Fruit fly (Drosophila melanogaster) whole organism, prepupa: ENCODE data around the gene CG15296.

Experiments
- Blimp-1 ChIP-seq: fragments of 200-800 bp; sonication (Bioruptor generic); optimal IDR thresholded peaks from 3 replicates; lab custom pipeline; 2017; ENCODE audit warnings: missing biosample characterization, missing genetic modification characterization, mild to moderate bottlenecking, moderate library complexity, missing genetic modification reagents
- CG10669 ChIP-seq: fragments of 200-800 bp; sonication (Bioruptor generic); optimal IDR thresholded peaks from 3 replicates; lab custom pipeline; 2018; ENCODE audit warnings: missing biosample characterization, mild to moderate bottlenecking, missing genetic modification characterization, moderate library complexity
- CG11294 ChIP-seq: fragments of 200-800 bp; sonication (Bioruptor generic); IDR thresholded peaks from 2 replicates; pipeline ENCODE4 v1.3.6; 2022; ENCODE audit warnings: missing biosample characterization, missing genetic modification characterization
- CG11762 ChIP-seq: fragments of 200-800 bp; sonication (Bioruptor generic); optimal IDR thresholded peaks from 3 replicates; lab custom pipeline; 2016; ENCODE audit warnings: missing biosample characterization, missing genetic modification characterization; ENCODE audit not compliant: insufficient read depth
- CG1621 ChIP-seq: fragments of 200-800 bp; sonication (Bioruptor generic); optimal IDR thresholded peaks from 3 replicates; lab custom pipeline; 2018; ENCODE audit warnings: missing biosample characterization, mild to moderate bottlenecking, missing genetic modification characterization
- CG16779 ChIP-seq: fragments of 200-800 bp; sonication (Bioruptor generic); optimal IDR thresholded peaks from 3 replicates; lab custom pipeline; 2017; ENCODE audit warnings: missing biosample characterization, mild to moderate bottlenecking, missing genetic modification characterization
- CG3032 ChIP-seq: fragments of 200-800 bp; optimal IDR thresholded peaks from 2 replicates; lab custom pipeline; 2019; ENCODE audit warnings: missing biosample characterization, mild to moderate bottlenecking, missing genetic modification characterization, moderate library complexity
- CG31627 ChIP-seq: fragments of 200-800 bp; sonication (Bioruptor generic); optimal IDR thresholded peaks from 3 replicates; lab custom pipeline; 2016; ENCODE audit warnings: missing biosample characterization, missing genetic modification characterization
- CG32006 ChIP-seq: fragments of 200-800 bp; sonication (Bioruptor generic); optimal IDR thresholded peaks from 3 replicates; lab custom pipeline; 2017; ENCODE audit warnings: missing biosample characterization, mild to moderate bottlenecking, missing genetic modification characterization
- CG34406 ChIP-seq: fragments of 200-800 bp; sonication (Bioruptor generic); optimal IDR thresholded peaks from 3 replicates; lab custom pipeline; 2016; ENCODE audit warnings: missing biosample characterization, missing genetic modification characterization
- CG6163 ChIP-seq: fragments of 200-800 bp; sonication (Bioruptor generic); IDR thresholded peaks from 3 replicates; pipeline ENCODE4 v1.3.6; 2022; ENCODE audit warnings: missing biosample characterization, missing genetic modification characterization
- CG6276 ChIP-seq: fragments of 200-800 bp; sonication (Bioruptor generic); optimal IDR thresholded peaks from 2 replicates; lab custom pipeline; 2017; ENCODE audit warnings: missing biosample characterization, mild to moderate bottlenecking, missing genetic modification characterization
- CG6792 ChIP-seq: fragments of 200-800 bp; sonication (Bioruptor generic); optimal IDR thresholded peaks from 3 replicates; lab custom pipeline; 2016; ENCODE audit warnings: missing biosample characterization, missing genetic modification characterization
- CG6854 ChIP-seq: fragments of 200-800 bp; sonication (Bioruptor generic); optimal IDR thresholded peaks from 2 replicates; lab custom pipeline; 2017; ENCODE audit warnings: missing biosample characterization, mild to moderate bottlenecking, missing genetic modification characterization
- CG7368 ChIP-seq: fragments of 200-800 bp; sonication (Bioruptor generic); optimal IDR thresholded peaks from 3 replicates; lab custom pipeline; 2016; ENCODE audit warnings: missing biosample characterization, missing genetic modification characterization
- CG8119 ChIP-seq: fragments of 200-800 bp; sonication (Bioruptor generic); IDR thresholded peaks from 3 replicates; pipeline ENCODE4 v1.3.6; 2022; ENCODE audit warnings: missing biosample characterization, missing genetic modification characterization
- CG8319 ChIP-seq: fragments of 200-800 bp; sonication (Bioruptor generic); optimal IDR thresholded peaks from 3 replicates; lab custom pipeline; 2016; ENCODE audit warnings: missing biosample characterization, missing genetic modification characterization
- CG8632 ChIP-seq: fragments of 200-800 bp; sonication (Bioruptor generic); optimal IDR thresholded peaks from 3 replicates; lab custom pipeline; 2016; ENCODE audit warnings: missing biosample characterization, missing genetic modification characterization
- CG9139 ChIP-seq: fragments of 200-800 bp; sonication (Bioruptor generic); optimal IDR thresholded peaks from 3 replicates; lab custom pipeline; 2017; ENCODE audit warnings: missing biosample characterization, mild to moderate bottlenecking, missing genetic modification characterization
- Eip75B ChIP-seq: fragments of 200-800 bp; sonication (Bioruptor generic); optimal IDR thresholded peaks from 3 replicates; lab custom pipeline; 2016; ENCODE audit warnings: missing biosample characterization, missing genetic modification characterization
- Eip78C ChIP-seq: fragments of 200-800 bp; sonication (Bioruptor generic); peaks from one replicate; lab custom pipeline; 2016; ENCODE audit warnings: missing biosample characterization, missing genetic modification characterization
- Eip93F ChIP-seq: fragments of 200-800 bp; sonication (Bioruptor generic); optimal IDR thresholded peaks from 2 replicates; lab custom pipeline; 2016; ENCODE audit warnings: missing biosample characterization, mild to moderate bottlenecking, missing genetic modification characterization
- Ets21C ChIP-seq: fragments of 200-800 bp; sonication (Bioruptor generic); optimal IDR thresholded peaks from 3 replicates; lab custom pipeline; 2016; ENCODE audit warnings: missing biosample characterization, missing genetic modification characterization
- Ets96B ChIP-seq: fragments of 200-800 bp; optimal IDR thresholded peaks from 2 replicates; lab custom pipeline; 2019; ENCODE audit warnings: missing biosample characterization, mild to moderate bottlenecking, missing genetic modification characterization, moderate library complexity
- Gug ChIP-seq: fragments of 200-800 bp; sonication (Bioruptor generic); IDR thresholded peaks from 2 replicates; pipeline ENCODE4 v1.3.6; 2022; ENCODE audit warnings: missing biosample characterization, missing genetic modification characterization
- Hr39 ChIP-seq: fragments of 200-800 bp; sonication (Bioruptor generic); optimal IDR thresholded peaks from 2 replicates; lab custom pipeline; 2016; ENCODE audit warnings: missing biosample characterization, missing genetic modification characterization
- Hr4 ChIP-seq: fragments of 200-800 bp; sonication (Bioruptor generic); optimal IDR thresholded peaks from 3 replicates; lab custom pipeline; 2016; ENCODE audit warnings: missing biosample characterization, missing genetic modification characterization
- Met ChIP-seq: fragments of 200-800 bp; sonication (Bioruptor generic); optimal IDR thresholded peaks from 3 replicates; lab custom pipeline; 2016; ENCODE audit warnings: missing biosample characterization, missing genetic modification characterization
- Sox102F ChIP-seq: fragments of 200-800 bp; sonication (Bioruptor generic); optimal IDR thresholded peaks from 2 replicates; lab custom pipeline; 2016; ENCODE audit warnings: missing biosample characterization, mild to moderate bottlenecking, missing genetic modification characterization
- Sox15 ChIP-seq: fragments of 200-800 bp; sonication (Bioruptor generic); optimal IDR thresholded peaks from 3 replicates; lab custom pipeline; 2016; ENCODE audit warnings: missing biosample characterization, missing genetic modification characterization
- achi ChIP-seq: fragments of 200-800 bp; sonication (Bioruptor generic); optimal IDR thresholded peaks from 3 replicates; lab custom pipeline; 2016; ENCODE audit warnings: missing biosample characterization, missing genetic modification characterization
- acj6 ChIP-seq: fragments of 200-800 bp; sonication (Bioruptor generic); optimal IDR thresholded peaks from 3 replicates; lab custom pipeline; 2016; ENCODE audit warnings: missing biosample characterization, missing genetic modification characterization
- cyc ChIP-seq: fragments of 200-800 bp; sonication (Bioruptor generic); optimal IDR thresholded peaks from 3 replicates; lab custom pipeline; 2016; ENCODE audit warnings: missing biosample characterization, missing genetic modification characterization
- dac ChIP-seq: fragments of 200-800 bp; sonication (Bioruptor generic); optimal IDR thresholded peaks from 2 replicates; lab custom pipeline; 2017; ENCODE audit warnings: missing biosample characterization, mild to moderate bottlenecking, missing genetic modification characterization
- dsx ChIP-seq: fragments of 200-800 bp; optimal IDR thresholded peaks from 3 replicates; lab custom pipeline; 2019; ENCODE audit warnings: missing biosample characterization, mild to moderate bottlenecking, missing genetic modification characterization, moderate library complexity; ENCODE audit not compliant: poor library complexity, severe bottlenecking
- eg ChIP-seq: fragments of 200-800 bp; sonication (Bioruptor generic); IDR thresholded peaks from 3 replicates; pipeline ENCODE4 v1.3.6; 2022; ENCODE audit warnings: missing biosample characterization, missing genetic modification characterization
- esn ChIP-seq: fragments of 200-800 bp; sonication (Bioruptor generic); optimal IDR thresholded peaks from 2 replicates; lab custom pipeline; 2016; ENCODE audit warnings: missing biosample characterization, mild to moderate bottlenecking, missing genetic modification characterization, moderate library complexity
- fd85E ChIP-seq: fragments of 200-800 bp; sonication (Bioruptor generic); optimal IDR thresholded peaks from 3 replicates; lab custom pipeline; 2016; ENCODE audit warnings: missing biosample characterization, missing genetic modification characterization
- fkh ChIP-seq: fragments of 200-800 bp; sonication (Bioruptor generic); optimal IDR thresholded peaks from 3 replicates; lab custom pipeline; 2017; ENCODE audit warnings: missing biosample characterization, mild to moderate bottlenecking, missing genetic modification characterization, moderate library complexity
- salr ChIP-seq, 2 experiments: fragments of 200-800 bp; sonication (Bioruptor generic); optimal IDR thresholded peaks; 3 replicates each; lab custom pipeline; 2016 to 2018; ENCODE audit warnings: missing biosample characterization in 2 of 2, missing genetic modification characterization in 2 of 2, mild to moderate bottlenecking in 1 of 2
- spab ChIP-seq: fragments of 200-800 bp; sonication (Bioruptor generic); optimal IDR thresholded peaks from 2 replicates; lab custom pipeline; 2017; ENCODE audit warnings: missing biosample characterization, mild to moderate bottlenecking, missing genetic modification characterization, missing genetic modification reagents
- ss ChIP-seq, 2 experiments: fragments of 200-800 bp; sonication (Bioruptor generic); optimal IDR thresholded peaks; 2 replicates in 1 of 2; 3 replicates in 1 of 2; lab custom pipeline; 2017 to 2018; ENCODE audit warnings: mild to moderate bottlenecking in 2 of 2, missing biosample characterization in 2 of 2, missing genetic modification characterization in 2 of 2, moderate library complexity in 1 of 2
- svp ChIP-seq: fragments of 200-800 bp; sonication (Bioruptor generic); peaks from one replicate; lab custom pipeline; 2016; ENCODE audit warnings: missing biosample characterization, missing genetic modification characterization
- topi ChIP-seq: fragments of 200-800 bp; sonication (Bioruptor generic); optimal IDR thresholded peaks from 3 replicates; lab custom pipeline; 2016; ENCODE audit warnings: missing biosample characterization, missing genetic modification characterization
- vri ChIP-seq: fragments of 200-800 bp; sonication (Bioruptor generic); optimal IDR thresholded peaks from 3 replicates; lab custom pipeline; 2016; ENCODE audit warnings: missing biosample characterization, mild to moderate bottlenecking, missing genetic modification characterization

Gene CG15296

dm6 chrX:10601479-10601921 is 35.1 kb upstream of the CG15296 start (continued):
- TF ChIP-seq cyc (GFP tag; lab: Kevin White, UChicago) (peak; percentile 56), Sox15 (GFP tag; lab: Kevin White, UChicago) (peak; percentile 1), Ets96B (tag; lab: Kevin White, UChicago) (no peak), CG6854 (GFP tag; lab: Kevin White, UChicago) (no peak), CG9139 (GFP tag; lab: Kevin White, UChicago) (no peak), Ets21C (GFP tag; lab: Kevin White, UChicago) (peak; percentile 27), Sox102F (GFP tag; lab: Kevin White, UChicago) (no peak), CG11762 (GFP tag; lab: Kevin White, UChicago) (no peak), CG11294 (GFP tag; lab: Robert Waterston, UW) (no peak), ss (GFP tag; optimal IDR thresholded peaks at IDR 0.05; lab: Kevin White, UChicago) (no peak), CG8119 (GFP tag; lab: Robert Waterston, UW) (no peak), salr (GFP tag; optimal IDR thresholded peaks at IDR 0.05; lab: Kevin White, UChicago) (peak in 1 of 2 experiments; percentile 26), dac (GFP tag; lab: Kevin White, UChicago) (no peak), achi (GFP tag; lab: Kevin White, UChicago) (peak; percentile 19), Blimp-1 (GFP tag; lab: Kevin White, UChicago) (no peak), vri (GFP tag; lab: Kevin White, UChicago) (no peak), dsx (GFP tag; lab: Kevin White, UChicago) (no peak), CG32006 (peak; percentile 40), fkh (GFP tag; lab: Kevin White, UChicago) (no peak), CG10669 (peak; percentile 87), Eip93F (no peak), fd85E (GFP tag; lab: Kevin White, UChicago) (no peak), Eip75B (GFP tag; lab: Kevin White, UChicago) (no peak), Gug (GFP tag; lab: Robert Waterston, UW) (no peak), CG31627 (GFP tag; lab: Kevin White, UChicago) (peak; percentile 35), CG1621 (tag; lab: Kevin White, UChicago) (no peak), CG6792 (GFP tag; lab: Kevin White, UChicago) (no peak), CG7368 (GFP tag; lab: Kevin White, UChicago) (no peak), CG34406 (GFP tag; lab: Kevin White, UChicago) (no peak), topi (GFP tag; lab: Kevin White, UChicago) (peak; percentile 1), spab (no peak), esn (GFP tag; lab: Kevin White, UChicago) (no peak), acj6 (GFP tag; lab: Kevin White, UChicago) (no peak), CG6276 (GFP tag; lab: Kevin White, UChicago) (no peak), CG8319 (GFP tag; lab: Kevin White, UChicago) (no peak), Met (GFP tag; lab: Kevin White, UChicago) (no peak)

DNA sequence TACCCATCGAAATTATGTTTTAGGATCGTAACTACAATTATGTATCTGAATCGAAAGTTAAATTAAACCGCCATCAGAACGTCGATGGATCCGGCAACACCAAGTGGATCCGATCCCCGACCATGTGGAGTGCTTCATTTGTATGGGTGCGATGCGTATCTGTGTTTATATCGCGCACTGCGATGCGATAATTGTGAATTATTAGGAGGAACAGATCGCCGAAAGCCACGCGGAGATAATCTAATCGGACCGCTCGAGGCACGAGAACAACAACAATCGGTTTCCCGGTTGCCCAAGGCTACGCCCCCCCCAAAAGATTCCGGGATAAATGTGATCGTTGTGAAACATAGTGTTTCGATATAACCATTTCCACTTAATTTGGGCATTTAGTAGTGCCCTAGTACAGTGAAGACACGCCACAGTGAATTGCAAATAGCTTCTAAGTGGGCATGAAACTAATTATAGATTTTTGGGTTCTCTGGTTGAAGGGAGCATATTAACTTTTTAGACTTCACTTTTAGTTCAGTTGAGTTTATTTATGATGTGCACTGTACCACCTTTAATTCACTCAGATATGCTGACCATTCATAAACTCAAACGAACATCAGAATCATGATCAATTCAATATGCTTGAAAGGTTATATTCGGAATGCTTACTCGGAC is 34.0 kb upstream of the CG15296 start:
- no peak for TF ChIP-seq CG8632 (GFP tag; lab: Kevin White, UChicago)
- TF ChIP-seq svp (GFP tag; lab: Kevin White, UChicago): peak; percentile 19
- no peak for TF ChIP-seq CG16779 (tag; lab: Kevin White, UChicago)
- peak; percentile 54 for TF ChIP-seq Hr39 (GFP tag; lab: Kevin White, UChicago)
- TF ChIP-seq spab: no peak
- no peak for TF ChIP-seq Hr4
- no peak for TF ChIP-seq CG8119 (GFP tag; lab: Robert Waterston, UW)
- TF ChIP-seq eg (GFP tag; lab: Robert Waterston, UW): peak; percentile 48; the same call in 1 of the 3 replicates
- TF ChIP-seq Gug (GFP tag; lab: Robert Waterston, UW): no peak
- no peak for TF ChIP-seq fkh (GFP tag; lab: Kevin White, UChicago)
- TF ChIP-seq Eip78C (GFP tag; lab: Kevin White, UChicago): peak; percentile 61
- no peak for TF ChIP-seq CG3032 (tag; lab: Kevin White, UChicago)
- TF ChIP-seq Ets21C (GFP tag; lab: Kevin White, UChicago): peak; percentile 0
- peak; percentile 36 for TF ChIP-seq CG31627 (GFP tag; lab: Kevin White, UChicago)
- no peak for TF ChIP-seq salr (GFP tag; optimal IDR thresholded peaks at IDR 0.05; lab: Kevin White, UChicago)
- peak; percentile 32 for TF ChIP-seq esn (GFP tag; lab: Kevin White, UChicago)
- TF ChIP-seq cyc (GFP tag; lab: Kevin White, UChicago): no peak
- peak; percentile 46; the same call in 1 of the 3 replicates for TF ChIP-seq CG6163 (GFP tag; lab: Robert Waterston, UW)
